Worm (Caenorhabditis elegans) whole organism, L1 larva: ENCODE results near the gene pat-2.

Experiments
- C34B4.2 ChIP-seq: sonication (generic microtip); optimal IDR thresholded peaks from 2 replicates; lab custom pipeline; 2017; ENCODE audit warnings: mild to moderate bottlenecking, missing genetic modification characterization, missing compliant biosample characterization
- alr-1 ChIP-seq: fragments of 200-800 bp; sonication (Bioruptor generic); optimal IDR thresholded peaks from 2 replicates; lab custom pipeline; 2018; ENCODE audit warnings: borderline replicate concordance, mild to moderate bottlenecking, missing genetic modification characterization, missing compliant biosample characterization
- aly-2 ChIP-seq: fragments of 150-350 bp; optimal IDR thresholded peaks from 2 replicates; lab custom pipeline; 2014; ENCODE audit warnings: missing biosample characterization, missing genetic modification characterization
- ama-1 ChIP-seq: fragments of 150-350 bp; optimal IDR thresholded peaks from 2 replicates; lab custom pipeline; 2014
- ceh-8 ChIP-seq: fragments of 200-800 bp; sonication (Bioruptor generic); optimal IDR thresholded peaks from 2 replicates; lab custom pipeline; 2018; ENCODE audit warnings: mild to moderate bottlenecking, missing genetic modification characterization, moderate library complexity, missing compliant biosample characterization
- ceh-88 ChIP-seq: fragments of 200-800 bp; sonication (Bioruptor generic); IDR thresholded peaks from 2 replicates; pipeline ENCODE4 v1.3.6; 2022; ENCODE audit warnings: missing genetic modification characterization, missing compliant biosample characterization
- ceh-90 ChIP-seq: sonication (generic microtip); optimal IDR thresholded peaks from 2 replicates; lab custom pipeline; 2016; ENCODE audit warnings: missing genetic modification characterization, missing compliant biosample characterization
- efl-1 ChIP-seq, 4 experiments: fragments of 150-350 bp; optimal IDR thresholded peaks in 3 of 4; peaks in 1 of 4; 1 replicate in 1 of 4; 2 replicates in 3 of 4; lab custom pipeline; 2014; ENCODE audit warnings: missing biosample characterization in 2 of 4, missing genetic modification characterization in 2 of 4, missing genetic modification reagents in 2 of 4
- egl-13 ChIP-seq: sonication (generic microtip); optimal IDR thresholded peaks from 2 replicates; lab custom pipeline; 2016; ENCODE audit warnings: missing genotype, missing genetic modification reagents, missing genetic modification characterization, missing compliant biosample characterization
- elt-3 ChIP-seq, 6 experiments: fragments of 150-350 bp in 1 of 6; sonication (generic microtip); optimal IDR thresholded peaks; 2 replicates each; lab custom pipeline; 2017 to 2018; ENCODE audit warnings: missing biosample characterization in 6 of 6, missing genetic modification characterization in 6 of 6, inconsistent platforms in 1 of 6
- hpl-2 ChIP-seq: fragments of 150-350 bp; optimal IDR thresholded peaks from 2 replicates; lab custom pipeline; 2014; ENCODE audit warnings: missing biosample characterization, missing genetic modification reagents, missing genetic modification characterization
- irx-1 ChIP-seq: sonication (generic microtip); optimal IDR thresholded peaks from 2 replicates; lab custom pipeline; 2016; ENCODE audit warnings: missing genetic modification characterization, missing compliant biosample characterization
- isw-1 ChIP-seq: fragments of 200-800 bp; sonication (Bioruptor generic); IDR thresholded peaks from 2 replicates; pipeline ENCODE4 v1.3.6; 2022; ENCODE audit warnings: missing genetic modification characterization, missing compliant biosample characterization
- lin-13 ChIP-seq: fragments of 150-350 bp; optimal IDR thresholded peaks from 2 replicates; lab custom pipeline; 2014; ENCODE audit warnings: missing biosample characterization, missing genetic modification reagents, missing genetic modification characterization
- lin-35 ChIP-seq, 2 experiments: fragments of 150-350 bp; optimal IDR thresholded peaks; 2 replicates each; lab custom pipeline; 2014; ENCODE audit warnings: missing biosample characterization in 2 of 2, missing genetic modification characterization in 2 of 2, missing genetic modification reagents in 2 of 2
- mab-9 ChIP-seq: fragments of 200-800 bp; sonication (Bioruptor generic); IDR thresholded peaks from 2 replicates; pipeline ENCODE4 v1.3.6; 2022; ENCODE audit warnings: missing genetic modification reagents, missing genetic modification characterization, missing compliant biosample characterization
- mep-1 ChIP-seq: fragments of 150-350 bp; optimal IDR thresholded peaks from 2 replicates; lab custom pipeline; 2014; ENCODE audit warnings: missing biosample characterization, missing genetic modification characterization
- nhr-12 ChIP-seq: sonication (generic microtip); optimal IDR thresholded peaks from 2 replicates; lab custom pipeline; 2017; ENCODE audit warnings: missing biosample characterization, missing genetic modification characterization
- pqm-1 ChIP-seq: sonication (generic microtip); optimal IDR thresholded peaks from 3 replicates; lab custom pipeline; 2017; ENCODE audit warnings: missing biosample characterization, missing genetic modification characterization
- rnt-1 ChIP-seq: sonication (generic microtip); optimal IDR thresholded peaks from 2 replicates; lab custom pipeline; 2016; ENCODE audit warnings: mild to moderate bottlenecking, missing genetic modification characterization, moderate library complexity, missing compliant biosample characterization
- snu-23 ChIP-seq: sonication (generic microtip); optimal IDR thresholded peaks from 2 replicates; lab custom pipeline; 2016; ENCODE audit warnings: missing genetic modification characterization, missing compliant biosample characterization
- tbx-2 ChIP-seq: sonication (generic microtip); optimal IDR thresholded peaks from 2 replicates; lab custom pipeline; 2016; ENCODE audit warnings: missing genetic modification characterization, missing compliant biosample characterization
- tlp-1 ChIP-seq: fragments of 150-350 bp; optimal IDR thresholded peaks from 2 replicates; lab custom pipeline; 2014; ENCODE audit warnings: missing biosample characterization, missing genetic modification characterization
- unc-130 ChIP-seq: fragments of 150-350 bp; optimal IDR thresholded peaks from 2 replicates; lab custom pipeline; 2017; ENCODE audit warnings: missing biosample characterization, missing genetic modification characterization, inconsistent platforms
- vab-15 ChIP-seq: sonication (generic microtip); optimal IDR thresholded peaks from 2 replicates; lab custom pipeline; 2017; ENCODE audit warnings: missing genotype, mild to moderate bottlenecking, missing genetic modification characterization, missing compliant biosample characterization
- zag-1 ChIP-seq: fragments of 150-350 bp; optimal IDR thresholded peaks from 2 replicates; lab custom pipeline; 2014; ENCODE audit warnings: missing biosample characterization, missing genetic modification characterization
- ztf-4 ChIP-seq: fragments of 150-350 bp; optimal IDR thresholded peaks from 2 replicates; lab custom pipeline; 2014; ENCODE audit warnings: missing biosample characterization, missing genetic modification characterization

Gene pat-2

DNA sequence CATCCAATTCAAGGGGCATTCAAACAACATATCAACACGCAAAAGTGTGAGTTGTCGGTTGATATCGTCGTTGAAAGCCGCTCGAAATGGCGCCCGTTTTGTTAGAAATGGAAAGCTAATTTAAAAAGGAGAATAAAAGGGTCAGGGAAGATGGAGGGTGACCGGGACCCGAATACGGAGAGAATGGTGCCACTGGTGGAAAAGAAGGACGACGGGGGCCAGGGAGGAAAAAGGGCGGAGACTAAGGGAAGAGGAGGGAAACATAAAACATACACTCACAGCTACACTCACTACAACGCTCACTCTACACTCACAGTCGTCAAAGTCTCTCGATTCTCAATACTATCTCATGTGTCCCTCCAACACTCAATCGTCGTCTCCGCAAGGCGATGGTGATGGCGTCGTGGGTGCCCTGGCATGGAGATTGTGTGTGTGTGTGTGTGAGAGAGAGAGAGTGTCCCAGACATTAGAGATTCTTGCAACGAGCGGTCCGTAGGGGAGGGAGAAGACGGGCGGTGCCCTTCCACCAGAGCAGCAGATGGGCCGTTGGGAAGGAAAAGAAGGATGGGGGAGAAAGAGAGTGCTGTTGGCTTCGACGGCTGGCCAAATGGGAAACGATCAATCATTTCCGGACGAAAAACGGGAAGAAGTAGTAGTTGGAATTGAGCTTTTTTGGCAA is 55.4 kb downstream of the pat-2 start (continued):
- peak; percentile 84 for TF ChIP-seq tbx-2 (tag; lab: Kevin White, UChicago)
- peak; percentile 28 for TF ChIP-seq aly-2 (tag; lab: Kevin White, UChicago)
- TF ChIP-seq tlp-1 (tag; lab: Kevin White, UChicago): no peak
- no peak for TF ChIP-seq elt-3 (tag; optimal IDR thresholded peaks at IDR 0.05; lab: Kevin White, UChicago)
- no peak for TF ChIP-seq nhr-12
- no peak for TF ChIP-seq ceh-90 (tag; lab: Kevin White, UChicago)
- TF ChIP-seq lin-35 (GFP tag; optimal IDR thresholded peaks at IDR 0.05; lab: Kevin White, UChicago): peak; percentile 44 to 75
- TF ChIP-seq lin-13 (GFP tag; lab: Kevin White, UChicago): no peak
- TF ChIP-seq egl-13 (tag; lab: Kevin White, UChicago): peak; percentile 61
- TF ChIP-seq rnt-1 (tag; lab: Kevin White, UChicago): peak; percentile 82
- TF ChIP-seq snu-23 (GFP tag; lab: Kevin White, UChicago): peak; percentile 94
- TF ChIP-seq zag-1 (tag; lab: Kevin White, UChicago): peak; percentile 72
- no peak for TF ChIP-seq ceh-8
- peak; percentile 54 for TF ChIP-seq irx-1
- peak; percentile 71 for TF ChIP-seq ama-1
- TF ChIP-seq mab-9 (GFP tag; lab: Robert Waterston, UW): peak; percentile 32; the same call in 1 of the 2 replicates
- no peak for TF ChIP-seq ceh-88
- TF ChIP-seq mep-1 (tag; lab: Kevin White, UChicago): peak; percentile 57
- TF ChIP-seq unc-130 (tag; lab: Kevin White, UChicago): no peak
- peak; percentile 64 for TF ChIP-seq ztf-4
- TF ChIP-seq hpl-2 (GFP tag; lab: Kevin White, UChicago): no peak
- no peak for TF ChIP-seq alr-1
- no peak for TF ChIP-seq vab-15 (tag; lab: Kevin White, UChicago)
- peak; percentile 59 for TF ChIP-seq C34B4.2
- TF ChIP-seq efl-1 (optimal IDR thresholded peaks at IDR 0.05; lab: Kevin White, UChicago): peak; percentile 75 to 76
- TF ChIP-seq efl-1 (GFP tag; optimal IDR thresholded peaks at IDR 0.05 in 1 of 2; lab: Kevin White, UChicago): peak; percentile 25 to 94
- TF ChIP-seq pqm-1: no peak
- TF ChIP-seq isw-1 (GFP tag; lab: Robert Waterston, UW): peak; percentile 62
- TF ChIP-seq, all 84 proteins: peak for 45
